Worm (Caenorhabditis elegans) whole organism, L1 larva: Measurements from ENCODE around the gene Y57G11C.1142.
"Not testable (repeated sequence)": the region's sequence is repeated elsewhere in the genome, so short reads cannot be mapped to it uniquely, and the experiment has no call there.

Source experiments
- C04F5.9 ChIP-seq: sonication (generic microtip); optimal IDR thresholded peaks from 2 replicates; lab custom pipeline; 2016; ENCODE audit warnings: missing genetic modification characterization, missing compliant biosample characterization
- C16A3.4 ChIP-seq: fragments of 150-350 bp; optimal IDR thresholded peaks from 2 replicates; lab custom pipeline; 2014; ENCODE audit warnings: missing biosample characterization, missing genetic modification characterization
- F16B12.6 ChIP-seq: fragments of 150-350 bp; optimal IDR thresholded peaks from 2 replicates; lab custom pipeline; 2014; ENCODE audit warnings: missing biosample characterization, missing genetic modification characterization
- alr-1 ChIP-seq: fragments of 200-800 bp; sonication (Bioruptor generic); optimal IDR thresholded peaks from 2 replicates; lab custom pipeline; 2018; ENCODE audit warnings: borderline replicate concordance, mild to moderate bottlenecking, missing genetic modification characterization, missing compliant biosample characterization
- ama-1 ChIP-seq: fragments of 150-350 bp; optimal IDR thresholded peaks from 2 replicates; lab custom pipeline; 2014
- ceh-63 ChIP-seq: fragments of 200-800 bp; sonication (Bioruptor generic); optimal IDR thresholded peaks from 2 replicates; lab custom pipeline; 2018; ENCODE audit warnings: mild to moderate bottlenecking, missing genetic modification characterization, missing compliant biosample characterization
- ceh-82 ChIP-seq, 3 experiments: fragments of 150-350 bp in 1 of 3; sonication (generic microtip) in 2 of 3; optimal IDR thresholded peaks; 2 replicates each; lab custom pipeline; 2014 to 2017; ENCODE audit warnings: missing biosample characterization in 3 of 3, missing genetic modification characterization in 3 of 3
- ces-1 ChIP-seq: fragments of 150-350 bp; optimal IDR thresholded peaks from 2 replicates; lab custom pipeline; 2014; ENCODE audit warnings: missing biosample characterization, missing genetic modification reagents, missing genetic modification characterization
- dpl-1 ChIP-seq, 3 experiments: fragments of 150-350 bp in 2 of 3; sonication (generic microtip) in 1 of 3; optimal IDR thresholded peaks; 2 replicates each; lab custom pipeline; 2014 to 2017; ENCODE audit warnings: missing biosample characterization in 3 of 3, missing genetic modification characterization in 3 of 3, missing genetic modification reagents in 3 of 3
- efl-1 ChIP-seq, 4 experiments: fragments of 150-350 bp; optimal IDR thresholded peaks in 3 of 4; peaks in 1 of 4; 1 replicate in 1 of 4; 2 replicates in 3 of 4; lab custom pipeline; 2014; ENCODE audit warnings: missing biosample characterization in 2 of 4, missing genetic modification characterization in 2 of 4, missing genetic modification reagents in 2 of 4
- egl-13 ChIP-seq: sonication (generic microtip); optimal IDR thresholded peaks from 2 replicates; lab custom pipeline; 2016; ENCODE audit warnings: missing genotype, missing genetic modification reagents, missing genetic modification characterization, missing compliant biosample characterization
- elt-3 ChIP-seq, 6 experiments: fragments of 150-350 bp in 1 of 6; sonication (generic microtip); optimal IDR thresholded peaks; 2 replicates each; lab custom pipeline; 2017 to 2018; ENCODE audit warnings: missing biosample characterization in 6 of 6, missing genetic modification characterization in 6 of 6, inconsistent platforms in 1 of 6
- fkh-8 ChIP-seq: sonication (generic microtip); optimal IDR thresholded peaks from 2 replicates; lab custom pipeline; 2016; ENCODE audit warnings: mild to moderate bottlenecking, missing genetic modification characterization, missing compliant biosample characterization
- hpl-2 ChIP-seq: fragments of 150-350 bp; optimal IDR thresholded peaks from 2 replicates; lab custom pipeline; 2014; ENCODE audit warnings: missing biosample characterization, missing genetic modification reagents, missing genetic modification characterization
- irx-1 ChIP-seq: sonication (generic microtip); optimal IDR thresholded peaks from 2 replicates; lab custom pipeline; 2016; ENCODE audit warnings: missing genetic modification characterization, missing compliant biosample characterization
- isw-1 ChIP-seq: fragments of 200-800 bp; sonication (Bioruptor generic); IDR thresholded peaks from 2 replicates; pipeline ENCODE4 v1.3.6; 2022; ENCODE audit warnings: missing genetic modification characterization, missing compliant biosample characterization
- jun-1 ChIP-seq: fragments of 150-350 bp; optimal IDR thresholded peaks from 2 replicates; lab custom pipeline; 2014; ENCODE audit warnings: missing biosample characterization, missing genetic modification reagents, missing genetic modification characterization
- lin-13 ChIP-seq: fragments of 150-350 bp; optimal IDR thresholded peaks from 2 replicates; lab custom pipeline; 2014; ENCODE audit warnings: missing biosample characterization, missing genetic modification reagents, missing genetic modification characterization
- lin-39 ChIP-seq: fragments of 150-350 bp; optimal IDR thresholded peaks from 2 replicates; lab custom pipeline; 2014; ENCODE audit warnings: missing biosample characterization, missing genetic modification reagents, missing genetic modification characterization
- lsy-2 ChIP-seq, 2 experiments: fragments of 150-350 bp; optimal IDR thresholded peaks; 2 replicates each; lab custom pipeline; 2014; ENCODE audit warnings: missing biosample characterization in 2 of 2, missing genetic modification characterization in 2 of 2
- mdl-1 ChIP-seq, 2 experiments: fragments of 150-350 bp; optimal IDR thresholded peaks; 2 replicates each; lab custom pipeline; 2014 to 2017; ENCODE audit warnings: missing biosample characterization in 2 of 2, missing genetic modification characterization in 2 of 2, inconsistent platforms in 1 of 2
- mef-2 ChIP-seq: fragments of 150-350 bp; optimal IDR thresholded peaks from 2 replicates; lab custom pipeline; 2014; ENCODE audit warnings: missing biosample characterization, missing genetic modification characterization
- nhr-11 ChIP-seq: fragments of 150-350 bp; optimal IDR thresholded peaks from 2 replicates; lab custom pipeline; 2014; ENCODE audit warnings: missing biosample characterization, missing genetic modification characterization
- nhr-19 ChIP-seq: fragments of 200-800 bp; sonication (Bioruptor generic); conservative IDR thresholded peaks from 2 replicates; pipeline ENCODE4 v1.3.6; 2022; ENCODE audit warnings: missing genetic modification characterization, missing compliant biosample characterization
- nhr-47 ChIP-seq: sonication (generic microtip); optimal IDR thresholded peaks from 2 replicates; lab custom pipeline; 2016; ENCODE audit warnings: mild to moderate bottlenecking, missing genetic modification characterization, moderate library complexity, missing compliant biosample characterization
- nhr-76 ChIP-seq: sonication (generic microtip); optimal IDR thresholded peaks from 2 replicates; lab custom pipeline; 2017; ENCODE audit warnings: missing biosample characterization, missing genetic modification characterization
- pag-3 ChIP-seq: sonication (generic microtip); optimal IDR thresholded peaks from 2 replicates; lab custom pipeline; 2017; ENCODE audit warnings: missing genetic modification characterization, mild to moderate bottlenecking, missing compliant biosample characterization, antibody characterized with exemption, borderline replicate concordance; ENCODE audit not compliant: insufficient read depth
- pqm-1 ChIP-seq: sonication (generic microtip); optimal IDR thresholded peaks from 3 replicates; lab custom pipeline; 2017; ENCODE audit warnings: missing biosample characterization, missing genetic modification characterization
- snpc-4 ChIP-seq: fragments of 150-350 bp; optimal IDR thresholded peaks from 2 replicates; lab custom pipeline; 2014; ENCODE audit warnings: missing biosample characterization, missing genetic modification characterization
- sox-4 ChIP-seq: sonication (generic microtip); optimal IDR thresholded peaks from 2 replicates; lab custom pipeline; 2016; ENCODE audit warnings: missing genetic modification characterization, missing compliant biosample characterization
- sptf-1 ChIP-seq: fragments of 150-350 bp; optimal IDR thresholded peaks from 2 replicates; lab custom pipeline; 2014; ENCODE audit warnings: missing biosample characterization, missing genetic modification characterization
- tbx-2 ChIP-seq: sonication (generic microtip); optimal IDR thresholded peaks from 2 replicates; lab custom pipeline; 2016; ENCODE audit warnings: missing genetic modification characterization, missing compliant biosample characterization
- unc-86 ChIP-seq: sonication (generic microtip); optimal IDR thresholded peaks from 2 replicates; lab custom pipeline; 2016; ENCODE audit warnings: missing genetic modification characterization, missing compliant biosample characterization
- vab-15 ChIP-seq: sonication (generic microtip); optimal IDR thresholded peaks from 2 replicates; lab custom pipeline; 2017; ENCODE audit warnings: missing genotype, mild to moderate bottlenecking, missing genetic modification characterization, missing compliant biosample characterization
- zag-1 ChIP-seq: fragments of 150-350 bp; optimal IDR thresholded peaks from 2 replicates; lab custom pipeline; 2014; ENCODE audit warnings: missing biosample characterization, missing genetic modification characterization

Y57G11C.1142 gene

ce11 chrIV:14771325-14771724, 31.1 kb upstream of the Y57G11C.1142 start, which contains the start of gene degl-1:
TSS of gene degl-1 (minus strand) at chrIV:14771425.
- TF ChIP-seq pag-3 (no peak), ceh-82 (tag; optimal IDR thresholded peaks at IDR 0.05; lab: Kevin White, UChicago) (no peak), snpc-4 (tag; lab: Kevin White, UChicago) (no peak), tbx-2 (no peak), lin-13 (GFP tag; lab: Kevin White, UChicago) (no peak), isw-1 (GFP tag; lab: Robert Waterston, UW) (no peak), nhr-19 (no peak), ces-1 (GFP tag; lab: Kevin White, UChicago) (no peak)

ce11 chrIV:14773280-14774071, 28.9 kb upstream of the Y57G11C.1142 start, which contains the start of gene Y57G11C.36:
TSS of gene Y57G11C.36 (minus strand) at chrIV:14773781.
- TF ChIP-seq nhr-47 (no peak), F16B12.6 (tag; lab: Kevin White, UChicago) (no peak), nhr-11 (tag; lab: Kevin White, UChicago) (no peak), lin-39 (no peak), alr-1 (tag; lab: Kevin White, UChicago) (no peak), hpl-2 (GFP tag; lab: Kevin White, UChicago) (no peak), lsy-2 (tag; optimal IDR thresholded peaks at IDR 0.05; lab: Kevin White, UChicago) (no peak), egl-13 (no peak), irx-1 (tag; lab: Kevin White, UChicago) (no peak), isw-1 (GFP tag; lab: Robert Waterston, UW) (no peak), unc-86 (tag; lab: Kevin White, UChicago) (peak; percentile 68), efl-1 (optimal IDR thresholded peaks at IDR 0.05; lab: Kevin White, UChicago) (no peak), efl-1 (GFP tag; optimal IDR thresholded peaks at IDR 0.05 in 1 of 2; lab: Kevin White, UChicago) (peak in 1 of 2 experiments; percentile 60), zag-1 (tag; lab: Kevin White, UChicago) (no peak), fkh-8 (tag; lab: Kevin White, UChicago) (no peak), jun-1 (tag; lab: Kevin White, UChicago) (no peak), C16A3.4 (no peak), vab-15 (tag; lab: Kevin White, UChicago) (no peak), pqm-1 (tag; lab: Kevin White, UChicago) (no peak), mef-2 (no peak), mdl-1 (tag; optimal IDR thresholded peaks at IDR 0.05; lab: Kevin White, UChicago) (no peak), ama-1 (lab: Kevin White, UChicago) (no peak), dpl-1 (GFP tag; optimal IDR thresholded peaks at IDR 0.05; lab: Kevin White, UChicago) (peak in 1 of 3 experiments; percentile 10), elt-3 (tag; optimal IDR thresholded peaks at IDR 0.05; lab: Kevin White, UChicago) (no peak), sptf-1 (no peak), nhr-76 (tag; lab: Kevin White, UChicago) (no peak)

- TF ChIP-seq C04F5.9; sox-4; ceh-63 (GFP tag; lab: Kevin White, UChicago): not testable (repeated sequence)
Observed at ce11 chrIV:14774454-14774853, 28.0 kb upstream of the Y57G11C.1142 start, which contains the start of gene Y57G11C.51. TSS of gene Y57G11C.51 (minus strand) at chrIV:14774554.

ce11 chrIV:14780566-14780965, 21.9 kb upstream of the Y57G11C.1142 start:
- TF ChIP-seq efl-1 (optimal IDR thresholded peaks at IDR 0.05; lab: Kevin White, UChicago) (peak in 1 of 2 experiments; percentile 29), efl-1 (GFP tag; optimal IDR thresholded peaks at IDR 0.05 in 1 of 2; lab: Kevin White, UChicago) (peak in 1 of 2 experiments; percentile 8)
